Fruit fly (Drosophila melanogaster) whole organism: ENCODE data around the gene Inx6.

ENCODE experiments used
- CG8478 ChIP-seq: fragments of >200 bp; optimal IDR thresholded peaks from 2 replicates; lab custom pipeline; 2018; ENCODE audit warnings: inconsistent platforms
- Dll ChIP-seq: fragments of >200 bp; optimal IDR thresholded peaks from 2 replicates; lab custom pipeline; 2017
- EcR ChIP-seq, 2 experiments: fragments of >200 bp; optimal IDR thresholded peaks; 2 replicates each; lab custom pipeline; 2017; ENCODE audit warnings: missing biosample characterization in 2 of 2, missing genetic modification characterization in 2 of 2, missing genetic modification reagents in 2 of 2
- psq ChIP-seq: fragments of >200 bp; optimal IDR thresholded peaks from 2 replicates; lab custom pipeline; 2017
- usp ChIP-seq: fragments of >200 bp; optimal IDR thresholded peaks from 2 replicates; lab custom pipeline; 2017; ENCODE audit warnings: missing biosample characterization, missing genetic modification characterization, mixed read lengths

- TF ChIP-seq usp (GFP tag; lab: Kevin White, UChicago) (no peak), psq (no peak), EcR (GFP tag; optimal IDR thresholded peaks at IDR 0.05; lab: Kevin White, UChicago) (no peak), Dll (no peak), CG8478 (lab: Kevin White, UChicago) (no peak)
Measured at dm6 chrX:20239608-20239941, 30.0 kb downstream of the Inx6 start, which contains the start of gene obst-A.
